Fruit fly (Drosophila melanogaster) whole organism, adult: ENCODE data around the gene GstD11.

Experiments
- CG33017 ChIP-seq: fragments of 200-800 bp; sonication (Bioruptor generic); optimal IDR thresholded peaks from 2 replicates; lab custom pipeline; 2018; ENCODE audit warnings: missing biosample characterization, mild to moderate bottlenecking, missing genetic modification characterization, moderate library complexity
- Crg-1 ChIP-seq: fragments of 200-800 bp; sonication (Bioruptor generic); optimal IDR thresholded peaks from 2 replicates; lab custom pipeline; 2016; ENCODE audit warnings: missing biosample characterization, missing genetic modification characterization
- bab1 ChIP-seq: fragments of 200-800 bp; sonication (Bioruptor generic); optimal IDR thresholded peaks from 3 replicates; lab custom pipeline; 2019; ENCODE audit warnings: missing biosample characterization, mild to moderate bottlenecking, missing genetic modification characterization, moderate library complexity

- TF ChIP-seq Crg-1 (GFP tag; lab: Kevin White, UChicago) (no peak), bab1 (GFP tag; lab: Kevin White, UChicago) (no peak), CG33017 (no peak)
Measured at dm6 chr3R:12369793-12370642, 13.1 kb upstream of the GstD11 start.
